Fruit fly (Drosophila melanogaster) whole organism, pupa: ENCODE measurements around the gene Strump.
A peak's percentile ranks its signal among the peaks of the same experiment; 100 is the strongest.

ENCODE experiments used
- CG10348 ChIP-seq: fragments of 200-800 bp; sonication (Bioruptor generic); IDR thresholded peaks from 2 replicates; pipeline ENCODE4 v1.3.6; 2022; ENCODE audit warnings: missing biosample characterization, missing genetic modification characterization
- CG12605 ChIP-seq: fragments of 200-800 bp; sonication (Bioruptor generic); IDR thresholded peaks from 2 replicates; pipeline ENCODE4 v1.3.6; 2022; ENCODE audit warnings: missing biosample characterization, missing genetic modification characterization
- CG13204 ChIP-seq: fragments of 200-800 bp; sonication (Bioruptor generic); optimal IDR thresholded peaks from 2 replicates; lab custom pipeline; 2018; ENCODE audit warnings: missing biosample characterization, mild to moderate bottlenecking, missing genetic modification characterization, moderate library complexity
- CG14655 ChIP-seq: fragments of 200-800 bp; sonication (Bioruptor generic); optimal IDR thresholded peaks from 3 replicates; lab custom pipeline; 2017; ENCODE audit warnings: mild to moderate bottlenecking, missing biosample characterization, missing genetic modification reagents, missing genetic modification characterization
- CG15710 ChIP-seq: fragments of 200-800 bp; sonication (Bioruptor generic); optimal IDR thresholded peaks from 2 replicates; lab custom pipeline; 2018; ENCODE audit warnings: missing biosample characterization, mild to moderate bottlenecking, missing genetic modification characterization, moderate library complexity
- CG17806 ChIP-seq: fragments of 200-800 bp; sonication (Bioruptor generic); optimal IDR thresholded peaks from 2 replicates; lab custom pipeline; 2018; ENCODE audit warnings: missing biosample characterization, mild to moderate bottlenecking, missing genetic modification characterization, moderate library complexity
- CG32121 ChIP-seq: fragments of 200-800 bp; sonication (Bioruptor generic); IDR thresholded peaks from 2 replicates; pipeline ENCODE4 v1.3.6; 2022; ENCODE audit warnings: missing biosample characterization, missing genetic modification characterization
- CG34367 ChIP-seq: fragments of 200-800 bp; sonication (Bioruptor generic); optimal IDR thresholded peaks from 2 replicates; lab custom pipeline; 2018; ENCODE audit warnings: missing biosample characterization, mild to moderate bottlenecking, missing genetic modification characterization
- CG4496 ChIP-seq: fragments of 200-800 bp; sonication (Bioruptor generic); IDR thresholded peaks from 3 replicates; pipeline ENCODE4 v1.3.6; 2022; ENCODE audit warnings: missing biosample characterization, missing genetic modification characterization
- CG8159 ChIP-seq: fragments of 200-800 bp; sonication (Bioruptor generic); optimal IDR thresholded peaks from 3 replicates; lab custom pipeline; 2018; ENCODE audit warnings: missing biosample characterization, mild to moderate bottlenecking, missing genetic modification characterization, moderate library complexity
- CG8301 ChIP-seq: fragments of 200-800 bp; sonication (Bioruptor generic); optimal IDR thresholded peaks from 2 replicates; lab custom pipeline; 2018; ENCODE audit warnings: missing biosample characterization, mild to moderate bottlenecking, missing genetic modification characterization
- CG9948 ChIP-seq: fragments of 200-800 bp; sonication (Bioruptor generic); optimal IDR thresholded peaks from 2 replicates; lab custom pipeline; 2018; ENCODE audit warnings: missing biosample characterization, mild to moderate bottlenecking, missing genetic modification characterization, moderate library complexity
- D1 ChIP-seq: fragments of 200-800 bp; sonication (Bioruptor generic); optimal IDR thresholded peaks from 2 replicates; lab custom pipeline; 2018; ENCODE audit warnings: missing biosample characterization, mild to moderate bottlenecking, missing genetic modification characterization, moderate library complexity
- EcR ChIP-seq: fragments of 200-800 bp; sonication (Bioruptor generic); optimal IDR thresholded peaks from 3 replicates; lab custom pipeline; 2019; ENCODE audit warnings: missing biosample characterization, missing genetic modification characterization, mild to moderate bottlenecking, moderate library complexity, missing genetic modification reagents
- Ets98B ChIP-seq: fragments of 200-800 bp; sonication (Bioruptor generic); IDR thresholded peaks from 2 replicates; pipeline ENCODE4 v1.3.6; 2022; ENCODE audit warnings: missing biosample characterization, missing genetic modification characterization
- Pif1A ChIP-seq: fragments of 200-800 bp; sonication (Bioruptor generic); optimal IDR thresholded peaks from 3 replicates; lab custom pipeline; 2016; ENCODE audit warnings: missing biosample characterization, missing genetic modification characterization
- Pif1B ChIP-seq: fragments of 200-800 bp; sonication (Bioruptor generic); optimal IDR thresholded peaks from 3 replicates; lab custom pipeline; 2016; ENCODE audit warnings: missing biosample characterization, missing genetic modification characterization
- Snoo ChIP-seq: fragments of 200-800 bp; sonication (Bioruptor generic); optimal IDR thresholded peaks from 3 replicates; lab custom pipeline; 2017; ENCODE audit warnings: missing biosample characterization, mild to moderate bottlenecking, missing genetic modification characterization, inconsistent platforms
- fd96Ca ChIP-seq: fragments of 200-800 bp; sonication (Bioruptor generic); IDR thresholded peaks from 3 replicates; pipeline ENCODE4 v1.3.6; 2022; ENCODE audit warnings: missing biosample characterization, missing genetic modification characterization
- gl ChIP-seq: fragments of 200-800 bp; sonication (Bioruptor generic); optimal IDR thresholded peaks from 2 replicates; lab custom pipeline; 2018; ENCODE audit warnings: missing biosample characterization, mild to moderate bottlenecking, missing genetic modification characterization
- rn ChIP-seq: fragments of 200-800 bp; sonication (Bioruptor generic); IDR thresholded peaks from 2 replicates; pipeline ENCODE4 v1.3.6; 2022; ENCODE audit warnings: missing biosample characterization, missing genetic modification characterization

Gene Strump

dm6 chr3L:16145931-16146538 lies 24.2 kb downstream of the Strump start:
- no peak for TF ChIP-seq Pif1B
- no peak for TF ChIP-seq CG13204 (GFP tag; lab: Kevin White, UChicago)
- no peak for TF ChIP-seq rn (GFP tag; lab: Robert Waterston, UW)
- TF ChIP-seq EcR (GFP tag; lab: Kevin White, UChicago): no peak
- TF ChIP-seq CG14655 (GFP tag; lab: Kevin White, UChicago): no peak
- no peak for TF ChIP-seq CG17806 (tag; lab: Kevin White, UChicago)
- TF ChIP-seq CG8159 (tag; lab: Kevin White, UChicago): no peak
- no peak for TF ChIP-seq CG10348
- TF ChIP-seq CG34367 (tag; lab: Kevin White, UChicago): no peak
- no peak for TF ChIP-seq fd96Ca (GFP tag; lab: Robert Waterston, UW)
- TF ChIP-seq, all 21 proteins: peak for 0

- no peak for TF ChIP-seq gl (tag; lab: Kevin White, UChicago)
- no peak for TF ChIP-seq CG14655 (GFP tag; lab: Kevin White, UChicago)
- TF ChIP-seq rn (GFP tag; lab: Robert Waterston, UW): no peak
- TF ChIP-seq CG32121 (GFP tag; lab: Robert Waterston, UW): no peak
These were observed 24.7 kb downstream of the Strump start for dm6 chr3L:16146539-16146934.

- TF ChIP-seq CG34367 (tag; lab: Kevin White, UChicago) (no peak), CG10348 (no peak), CG13204 (GFP tag; lab: Kevin White, UChicago) (peak; percentile 17)
These were observed 25.5 kb downstream of the Strump start for dm6 chr3L:16147325-16147724.

dm6 chr3L:16147819-16148236 lies 26.0 kb downstream of the Strump start:
- peak; percentile 56 for TF ChIP-seq CG14655 (GFP tag; lab: Kevin White, UChicago)
- TF ChIP-seq CG34367 (tag; lab: Kevin White, UChicago): no peak
- TF ChIP-seq CG13204 (GFP tag; lab: Kevin White, UChicago): no peak
- TF ChIP-seq CG17806 (tag; lab: Kevin White, UChicago): peak; percentile 26
- TF ChIP-seq CG8301: peak; percentile 48
- TF ChIP-seq CG15710 (tag; lab: Kevin White, UChicago): peak; percentile 41
- no peak for TF ChIP-seq gl (tag; lab: Kevin White, UChicago)
- no peak for TF ChIP-seq CG12605 (GFP tag; lab: Robert Waterston, UW)
- peak; percentile 43 for TF ChIP-seq CG9948
- TF ChIP-seq CG4496 (GFP tag; lab: Robert Waterston, UW): no peak
- TF ChIP-seq rn (GFP tag; lab: Robert Waterston, UW): no peak
- TF ChIP-seq Snoo (tag; lab: Kevin White, UChicago): peak; percentile 24
- TF ChIP-seq Pif1A (GFP tag; lab: Kevin White, UChicago): peak; percentile 45
- peak; percentile 52 for TF ChIP-seq Pif1B
- no peak for TF ChIP-seq CG32121 (GFP tag; lab: Robert Waterston, UW)
- no peak for TF ChIP-seq Ets98B (GFP tag; lab: Robert Waterston, UW)
- peak; percentile 64 for TF ChIP-seq CG8159 (tag; lab: Kevin White, UChicago)

- TF ChIP-seq CG9948: peak; percentile 14
- TF ChIP-seq Snoo (tag; lab: Kevin White, UChicago): peak; percentile 52
- no peak for TF ChIP-seq D1 (tag; lab: Kevin White, UChicago)
- TF ChIP-seq CG8159 (tag; lab: Kevin White, UChicago): peak; percentile 52
- no peak for TF ChIP-seq Pif1B
- TF ChIP-seq CG17806 (tag; lab: Kevin White, UChicago): no peak
- TF ChIP-seq fd96Ca (GFP tag; lab: Robert Waterston, UW): no peak
- TF ChIP-seq CG14655 (GFP tag; lab: Kevin White, UChicago): no peak
- TF ChIP-seq CG32121 (GFP tag; lab: Robert Waterston, UW): no peak
- no peak for TF ChIP-seq CG4496 (GFP tag; lab: Robert Waterston, UW)
- no peak for TF ChIP-seq CG12605 (GFP tag; lab: Robert Waterston, UW)
- no peak for TF ChIP-seq EcR (GFP tag; lab: Kevin White, UChicago)
- TF ChIP-seq Ets98B (GFP tag; lab: Robert Waterston, UW): no peak
- TF ChIP-seq CG10348: no peak
- TF ChIP-seq CG8301: peak; percentile 10
- TF ChIP-seq rn (GFP tag; lab: Robert Waterston, UW): no peak
- peak; percentile 11 for TF ChIP-seq CG15710 (tag; lab: Kevin White, UChicago)
- peak; percentile 25 for TF ChIP-seq CG13204 (GFP tag; lab: Kevin White, UChicago)
- TF ChIP-seq gl (tag; lab: Kevin White, UChicago): no peak
- TF ChIP-seq Pif1A (GFP tag; lab: Kevin White, UChicago): no peak
- no peak for TF ChIP-seq CG34367 (tag; lab: Kevin White, UChicago)
- TF ChIP-seq, all 21 proteins: peak for 6
These were observed 27.8 kb downstream of the Strump start for dm6 chr3L:16149418-16150160.

dm6 chr3L:16150161-16150538 lies 28.3 kb downstream of the Strump start:
- TF ChIP-seq CG13204 (GFP tag; lab: Kevin White, UChicago): no peak
- no peak for TF ChIP-seq CG9948
- no peak for TF ChIP-seq Pif1A (GFP tag; lab: Kevin White, UChicago)
- TF ChIP-seq EcR (GFP tag; lab: Kevin White, UChicago): peak; percentile 72
- TF ChIP-seq CG14655 (GFP tag; lab: Kevin White, UChicago): no peak
- no peak for TF ChIP-seq rn (GFP tag; lab: Robert Waterston, UW)
- TF ChIP-seq Snoo (tag; lab: Kevin White, UChicago): no peak
- no peak for TF ChIP-seq Pif1B
- peak; percentile 43 for TF ChIP-seq CG32121 (GFP tag; lab: Robert Waterston, UW)
- no peak for TF ChIP-seq D1 (tag; lab: Kevin White, UChicago)
- TF ChIP-seq CG15710 (tag; lab: Kevin White, UChicago): no peak
- TF ChIP-seq CG34367 (tag; lab: Kevin White, UChicago): no peak
- no peak for TF ChIP-seq fd96Ca (GFP tag; lab: Robert Waterston, UW)
- TF ChIP-seq CG17806 (tag; lab: Kevin White, UChicago): no peak
- no peak for TF ChIP-seq CG8159 (tag; lab: Kevin White, UChicago)
- TF ChIP-seq Ets98B (GFP tag; lab: Robert Waterston, UW): no peak
- no peak for TF ChIP-seq gl (tag; lab: Kevin White, UChicago)
- TF ChIP-seq CG8301: no peak
